Worm (Caenorhabditis elegans): ENCODE data around the gene ulp-2.
A peak's percentile ranks its signal among the peaks of the same experiment; 100 is the strongest.

DNA sequence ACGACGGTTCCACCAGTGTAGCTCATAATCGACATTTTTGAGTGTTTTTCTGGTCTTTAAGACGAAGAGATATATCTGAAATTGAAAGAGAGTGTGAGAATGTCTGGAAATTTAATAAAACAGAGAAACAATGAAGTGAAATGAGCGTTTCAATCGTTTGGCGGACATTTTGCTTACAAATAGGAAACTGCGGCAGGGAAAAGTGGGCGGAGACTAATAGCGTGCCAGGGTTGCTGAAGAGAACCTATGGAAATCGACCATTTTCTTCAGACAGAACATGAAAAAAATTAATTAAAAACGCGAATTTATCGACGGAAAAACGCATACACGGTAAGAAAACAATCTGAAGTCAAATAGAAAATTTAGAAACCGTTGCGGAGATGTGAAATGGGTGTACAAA is 4.3 kb downstream of the ulp-2 start, which contains the start of gene pbs-3:
- TF ChIP-seq him-1 (tag; optimal IDR thresholded peaks at IDR 0.05) (no peak), W03F9.2 (tag; optimal IDR thresholded peaks at IDR 0.05) (peak; percentile 38)
